Worm (Caenorhabditis elegans) whole organism, L3 larva: ENCODE data around the gene rnp-5.

ENCODE experiments used
- ama-1 ChIP-seq: fragments of 150-350 bp; optimal IDR thresholded peaks from 2 replicates; lab custom pipeline; 2018
- fkh-2 ChIP-seq: fragments of 150-350 bp; optimal IDR thresholded peaks from 2 replicates; lab custom pipeline; 2014; ENCODE audit warnings: missing biosample characterization, missing genetic modification reagents, missing genetic modification characterization
- lin-39 ChIP-seq: fragments of 150-350 bp; optimal IDR thresholded peaks from 2 replicates; lab custom pipeline; 2018; ENCODE audit warnings: missing biosample characterization, missing genetic modification reagents, missing genetic modification characterization
- mdl-1 ChIP-seq: fragments of 150-350 bp; optimal IDR thresholded peaks from 2 replicates; lab custom pipeline; 2014; ENCODE audit warnings: missing biosample characterization, missing genetic modification characterization
- nhr-67 ChIP-seq: fragments of 150-350 bp; optimal IDR thresholded peaks from 2 replicates; lab custom pipeline; 2014; ENCODE audit warnings: missing biosample characterization, missing genetic modification characterization
- tbx-2 ChIP-seq: sonication (generic microtip); optimal IDR thresholded peaks from 2 replicates; lab custom pipeline; 2016; ENCODE audit warnings: mild to moderate bottlenecking, missing genetic modification characterization, missing compliant biosample characterization

DNA sequence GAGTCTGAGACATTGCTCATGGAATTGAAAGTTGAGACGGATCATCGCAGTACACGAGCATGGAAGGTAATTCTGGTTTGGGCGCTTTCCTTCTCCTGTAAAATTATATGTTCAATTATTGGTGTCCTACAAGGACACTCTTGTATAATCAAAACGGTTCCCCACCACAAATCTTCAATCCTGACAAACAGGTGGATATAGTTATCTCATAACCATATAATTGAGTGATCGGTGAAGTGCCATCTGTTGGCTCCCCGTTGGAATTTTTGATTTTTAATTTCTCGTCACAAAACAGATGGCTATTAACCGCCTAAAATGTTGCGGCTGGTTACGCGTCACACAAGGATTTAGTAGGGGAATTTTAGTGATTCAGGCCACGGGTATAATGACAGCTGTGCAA, 15.2 kb upstream of the rnp-5 start:
- no peak for TF ChIP-seq fkh-2 (tag; lab: Kevin White, UChicago)
- no peak for TF ChIP-seq tbx-2 (tag; lab: Kevin White, UChicago)
- TF ChIP-seq mdl-1 (tag; lab: Kevin White, UChicago), result no peak
- TF ChIP-seq lin-39 (tag; lab: Kevin White, UChicago), result no peak
- no peak for TF ChIP-seq ama-1
- no peak for TF ChIP-seq nhr-67
